Fruit fly (Drosophila melanogaster): ENCODE data around the gene CG31816.
A peak's percentile ranks its signal among the peaks of the same experiment; 100 is the strongest.

The CG31816 gene

dm6 chr2L:16545772-16546171 lies 3.4 kb downstream of the CG31816 start (continued):
- TF ChIP-seq Lpt (GFP tag; optimal IDR thresholded peaks at IDR 0.05) (peak; percentile 94), Met (GFP tag; optimal IDR thresholded peaks at IDR 0.05) (peak; percentile 88), lz (GFP tag; optimal IDR thresholded peaks at IDR 0.05) (peak; percentile 83), Hr4 (GFP tag; optimal IDR thresholded peaks at IDR 0.05) (peak; percentile 96), CG4318 (GFP tag; optimal IDR thresholded peaks at IDR 0.05) (peak; percentile 91), CG8119 (GFP tag; IDR thresholded peaks at IDR 0.05) (peak; percentile 94), Hr38 (GFP tag; optimal IDR thresholded peaks at IDR 0.05) (peak; percentile 4), Eip78C (GFP tag) (peak; percentile 95), salr (GFP tag; optimal IDR thresholded peaks at IDR 0.05) (peak; percentile 30 to 87), CG3919 (GFP tag; optimal IDR thresholded peaks at IDR 0.05) (peak; percentile 90), cyc (GFP tag; optimal IDR thresholded peaks at IDR 0.05) (peak; percentile 78), acj6 (GFP tag; optimal IDR thresholded peaks at IDR 0.05) (peak; percentile 77), CG31627 (GFP tag; optimal IDR thresholded peaks at IDR 0.05) (peak; percentile 81), topi (GFP tag; optimal IDR thresholded peaks at IDR 0.05) (peak; percentile 87), fkh (GFP tag; optimal IDR thresholded peaks at IDR 0.05) (peak; percentile 14), CG9139 (GFP tag; optimal IDR thresholded peaks at IDR 0.05) (peak; percentile 38), CG32006 (GFP tag; optimal IDR thresholded peaks at IDR 0.05) (peak; percentile 95), Eip75B (GFP tag; optimal IDR thresholded peaks at IDR 0.05) (peak; percentile 85), dac (GFP tag; optimal IDR thresholded peaks at IDR 0.05) (peak; percentile 93), CG34406 (GFP tag; optimal IDR thresholded peaks at IDR 0.05) (peak; percentile 72), CG11762 (GFP tag; optimal IDR thresholded peaks at IDR 0.05; ENCODE audit: insufficient read depth) (peak; percentile 82), Smox (GFP tag; optimal IDR thresholded peaks at IDR 0.05) (peak; percentile 81), pdm3 (GFP tag; optimal IDR thresholded peaks at IDR 0.05) (peak; percentile 88), Gug (GFP tag; IDR thresholded peaks at IDR 0.05) (peak; percentile 89), Blimp-1 (GFP tag; optimal IDR thresholded peaks at IDR 0.05) (peak; percentile 52), Hr39 (GFP tag; optimal IDR thresholded peaks at IDR 0.05) (peak; percentile 78), CG11902 (GFP tag; optimal IDR thresholded peaks at IDR 0.05) (peak; percentile 31), Ets96B (tag; optimal IDR thresholded peaks at IDR 0.05) (peak; percentile 70), CG8319 (GFP tag; optimal IDR thresholded peaks at IDR 0.05) (peak; percentile 6)

DNA sequence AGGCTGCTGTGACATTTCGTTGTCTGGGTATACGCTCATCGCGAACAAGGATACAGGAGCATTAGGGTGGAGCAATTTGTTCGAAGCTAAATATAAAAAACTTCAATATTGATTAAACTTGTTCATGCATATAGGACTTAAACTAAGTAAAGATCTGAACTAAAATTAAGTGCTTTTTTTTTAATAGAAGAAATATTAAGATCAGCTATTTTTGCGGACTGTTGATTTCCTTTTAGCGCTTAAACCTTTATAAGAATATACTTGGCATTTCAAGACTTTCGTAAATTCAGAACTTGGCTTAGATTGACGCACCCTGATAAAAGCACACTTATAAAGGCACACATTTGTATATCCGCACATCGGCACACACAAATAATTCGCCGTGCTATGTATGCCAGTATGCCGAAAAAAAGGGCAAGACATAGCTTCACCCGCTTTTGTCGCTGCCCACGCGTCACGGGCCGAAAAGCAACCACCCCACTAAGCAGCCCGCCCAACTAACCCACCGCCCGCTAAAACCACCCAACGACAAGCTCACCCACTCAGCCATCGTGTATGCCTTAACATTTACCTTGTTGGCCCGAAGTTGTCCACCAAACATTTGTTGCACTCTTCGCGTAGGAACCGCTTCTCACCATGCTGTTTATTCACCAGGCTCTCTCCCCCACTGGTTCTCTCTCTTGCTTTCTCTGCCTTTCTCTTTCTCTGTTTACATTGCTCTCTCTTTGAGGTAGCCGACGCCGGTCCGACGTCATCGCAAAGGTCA lies 5.5 kb downstream of the CG31816 start:
- TF ChIP-seq svp (GFP tag) (peak; percentile 35), acj6 (GFP tag; optimal IDR thresholded peaks at IDR 0.05) (peak; percentile 38), CG11762 (GFP tag; optimal IDR thresholded peaks at IDR 0.05; ENCODE audit: insufficient read depth) (peak; percentile 8), eg (GFP tag; IDR thresholded peaks at IDR 0.05) (no peak; the same call in 1 of the 3 replicates), dsx (GFP tag; optimal IDR thresholded peaks at IDR 0.05; ENCODE audit: poor library complexity, severe bottlenecking) (no peak), Lpt (GFP tag; optimal IDR thresholded peaks at IDR 0.05) (peak; percentile 11), OdsH (GFP tag; optimal IDR thresholded peaks at IDR 0.05) (no peak), CG1621 (tag; optimal IDR thresholded peaks at IDR 0.05) (no peak), CG10669 (GFP tag; optimal IDR thresholded peaks at IDR 0.05) (no peak), ss (GFP tag; optimal IDR thresholded peaks at IDR 0.05) (no peak), cyc (GFP tag; optimal IDR thresholded peaks at IDR 0.05) (no peak), topi (GFP tag; optimal IDR thresholded peaks at IDR 0.05) (no peak), CG8632 (GFP tag; optimal IDR thresholded peaks at IDR 0.05) (no peak), CG11902 (GFP tag; optimal IDR thresholded peaks at IDR 0.05) (no peak), CG6854 (GFP tag; optimal IDR thresholded peaks at IDR 0.05) (no peak), Blimp-1 (GFP tag; optimal IDR thresholded peaks at IDR 0.05) (no peak), Hr4 (GFP tag; optimal IDR thresholded peaks at IDR 0.05) (peak; percentile 59), spab (GFP tag; optimal IDR thresholded peaks at IDR 0.05) (no peak), CG6792 (GFP tag; optimal IDR thresholded peaks at IDR 0.05) (no peak), CG31627 (GFP tag; optimal IDR thresholded peaks at IDR 0.05) (peak; percentile 24), CG6163 (GFP tag; IDR thresholded peaks at IDR 0.05) (no peak), dac (GFP tag; optimal IDR thresholded peaks at IDR 0.05) (no peak), CG11294 (GFP tag; IDR thresholded peaks at IDR 0.05) (peak; percentile 39; the same call in 1 of the 2 replicates), CG4318 (GFP tag; optimal IDR thresholded peaks at IDR 0.05) (no peak), fkh (GFP tag; optimal IDR thresholded peaks at IDR 0.05) (peak; percentile 41), Eip93F (GFP tag; optimal IDR thresholded peaks at IDR 0.05) (no peak), CG15336 (GFP tag; IDR thresholded peaks at IDR 0.05) (peak; percentile 62; the same call in 1 of the 2 replicates), Sox102F (GFP tag; optimal IDR thresholded peaks at IDR 0.05) (peak; percentile 22), pdm3 (GFP tag; optimal IDR thresholded peaks at IDR 0.05) (peak; percentile 52), achi (GFP tag; optimal IDR thresholded peaks at IDR 0.05) (peak; percentile 13), CG6808 (GFP tag; optimal IDR thresholded peaks at IDR 0.05) (no peak), CG9139 (GFP tag; optimal IDR thresholded peaks at IDR 0.05) (no peak), salr (GFP tag; optimal IDR thresholded peaks at IDR 0.05) (no peak)
